Worm (Caenorhabditis elegans): ENCODE data around the gene srz-100.

The srz-100 gene

ce11 chrV:16781974-16782373, 50.3 kb downstream of the srz-100 start:
- TF ChIP-seq nhr-85 (tag), result peak; percentile 42
- no peak for TF ChIP-seq lin-15B (tag; optimal IDR thresholded peaks at IDR 0.05)
- TF ChIP-seq swsn-7 (tag; optimal IDR thresholded peaks at IDR 0.05), result no peak
